In genomic region chr3R:10048842-10049527, dm6 we compare ENCODE assay signal across 1 fruit fly cellular context.
TF ChIP-seq lines count a peak whose summit lies in the region.

Gene ohgt (plus strand): TSS chr3R:10049199.

TF ChIP-seq in whole organism, embryonic, 481 proteins besides CTCF, POLR2A, EP300 and RAD21 (continued from another document):
- TF ChIP-seq Mad (GFP tag; optimal IDR thresholded peaks at IDR 0.05; lab: Kevin White, UChicago), result peak; percentile 32
- TF ChIP-seq CG8388 (GFP tag; optimal IDR thresholded peaks at IDR 0.05; lab: Kevin White, UChicago), result no peak
- TF ChIP-seq CG10274 (GFP tag; optimal IDR thresholded peaks at IDR 0.05; lab: Kevin White, UChicago), result no peak
- peak; percentile 33 for TF ChIP-seq CG30403 (GFP tag; optimal IDR thresholded peaks at IDR 0.05; lab: Kevin White, UChicago)
- no peak for TF ChIP-seq CG7745 (tag; optimal IDR thresholded peaks at IDR 0.05; lab: Kevin White, UChicago)
- TF ChIP-seq CG32767 (GFP tag; IDR thresholded peaks at IDR 0.05; lab: Robert Waterston, UW), result no peak
- TF ChIP-seq YL-1 (GFP tag; optimal IDR thresholded peaks at IDR 0.05; lab: Kevin White, UChicago), result peak; percentile 36
- TF ChIP-seq Six4 (GFP tag; optimal IDR thresholded peaks at IDR 0.05; lab: Kevin White, UChicago), result no peak
- TF ChIP-seq trem (tag; optimal IDR thresholded peaks at IDR 0.05; lab: Kevin White, UChicago), result peak; percentile 28
- peak; percentile 45 for TF ChIP-seq CG2678 (tag; optimal IDR thresholded peaks at IDR 0.05; lab: Kevin White, UChicago)
- no peak for TF ChIP-seq CG14441 (GFP tag; IDR thresholded peaks at IDR 0.05; lab: Robert Waterston, UW)
- peak; percentile 36 for TF ChIP-seq CG13296 (GFP tag; optimal IDR thresholded peaks at IDR 0.05; lab: Kevin White, UChicago)
- peak; percentile 25 for TF ChIP-seq CG15696 (tag; optimal IDR thresholded peaks at IDR 0.05; lab: Kevin White, UChicago)
- no peak for TF ChIP-seq fd102C (GFP tag; optimal IDR thresholded peaks at IDR 0.05; lab: Kevin White, UChicago)
- TF ChIP-seq Dek (tag; optimal IDR thresholded peaks at IDR 0.05; lab: Kevin White, UChicago), result no peak
- no peak for TF ChIP-seq dati (GFP tag; IDR thresholded peaks at IDR 0.05; lab: Robert Waterston, UW)
- peak; percentile 73 for TF ChIP-seq CG2116 (GFP tag; optimal IDR thresholded peaks at IDR 0.05; lab: Kevin White, UChicago)
- TF ChIP-seq bigmax (GFP tag; optimal IDR thresholded peaks at IDR 0.05; lab: Kevin White, UChicago), result no peak
- TF ChIP-seq lilli (GFP tag; optimal IDR thresholded peaks at IDR 0.05; lab: Kevin White, UChicago), result peak; percentile 38
- TF ChIP-seq CG6854 (GFP tag; optimal IDR thresholded peaks at IDR 0.05; lab: Kevin White, UChicago), result peak; percentile 35
- TF ChIP-seq CG1024 (GFP tag; IDR thresholded peaks at IDR 0.05; lab: Robert Waterston, UW), result no peak
- no peak for TF ChIP-seq chn (GFP tag; optimal IDR thresholded peaks at IDR 0.05; lab: Kevin White, UChicago)
- no peak for TF ChIP-seq CG17385 (GFP tag; optimal IDR thresholded peaks at IDR 0.05; lab: Kevin White, UChicago)
- TF ChIP-seq eve (GFP tag; optimal IDR thresholded peaks at IDR 0.05; lab: Kevin White, UChicago), result no peak
- TF ChIP-seq H2.0 (GFP tag; IDR thresholded peaks at IDR 0.05; lab: Robert Waterston, UW), result no peak
- TF ChIP-seq knrl (GFP tag; IDR thresholded peaks at IDR 0.05; lab: Robert Waterston, UW; ENCODE audit: partially characterized antibody), result no peak
- TF ChIP-seq Gsc (GFP tag; IDR thresholded peaks at IDR 0.05; lab: Robert Waterston, UW), result no peak
- no peak for TF ChIP-seq Lim3 (GFP tag; IDR thresholded peaks at IDR 0.05; lab: Robert Waterston, UW)
- no peak for TF ChIP-seq CG2199 (GFP tag; IDR thresholded peaks at IDR 0.05; lab: Robert Waterston, UW)
- TF ChIP-seq Meics (GFP tag; optimal IDR thresholded peaks at IDR 0.05; lab: Kevin White, UChicago), result peak; percentile 5
- TF ChIP-seq CG17361 (GFP tag; IDR thresholded peaks at IDR 0.05; lab: Robert Waterston, UW), result peak; percentile 96
- TF ChIP-seq CG4617 (GFP tag; optimal IDR thresholded peaks at IDR 0.05; lab: Kevin White, UChicago; ENCODE audit: borderline replicate concordance), result peak; percentile 63
- TF ChIP-seq CG12659 (GFP tag; optimal IDR thresholded peaks at IDR 0.05; lab: Kevin White, UChicago), result peak; percentile 32
- TF ChIP-seq jing (GFP tag; optimal IDR thresholded peaks at IDR 0.05; lab: Kevin White, UChicago), result no peak
- TF ChIP-seq BtbVII (GFP tag; optimal IDR thresholded peaks at IDR 0.05; lab: Kevin White, UChicago), result no peak
- TF ChIP-seq MTF-1 (GFP tag; optimal IDR thresholded peaks at IDR 0.05; lab: Kevin White, UChicago; ENCODE audit: borderline replicate concordance), result no peak
- TF ChIP-seq CG4404 (GFP tag; IDR thresholded peaks at IDR 0.05; lab: Robert Waterston, UW), result no peak
- no peak for TF ChIP-seq ranshi (GFP tag; IDR thresholded peaks at IDR 0.05; lab: Robert Waterston, UW)
- TF ChIP-seq kni (GFP tag; optimal IDR thresholded peaks at IDR 0.05; lab: Kevin White, UChicago), result no peak
- no peak for TF ChIP-seq Trl (optimal IDR thresholded peaks at IDR 0.05; lab: Kevin White, UChicago)
- TF ChIP-seq Trl (GFP tag; optimal IDR thresholded peaks at IDR 0.05; lab: Kevin White, UChicago), result peak; percentile 4
- TF ChIP-seq zfh2 (GFP tag; optimal IDR thresholded peaks at IDR 0.05; lab: Kevin White, UChicago), result no peak
- no peak for TF ChIP-seq Doc2 (GFP tag; IDR thresholded peaks at IDR 0.05; lab: Robert Waterston, UW)
- TF ChIP-seq CG8924 (tag; optimal IDR thresholded peaks at IDR 0.05; lab: Kevin White, UChicago), result peak; percentile 23
- TF ChIP-seq Sry-β (GFP tag; optimal IDR thresholded peaks at IDR 0.05; lab: Kevin White, UChicago), result peak; percentile 86
- TF ChIP-seq CG18011 (GFP tag; optimal IDR thresholded peaks at IDR 0.05; lab: Kevin White, UChicago), result no peak
- TF ChIP-seq CG8290 (GFP tag; optimal IDR thresholded peaks at IDR 0.05; lab: Kevin White, UChicago), result peak; percentile 66
- peak in 1 of 2 experiments; percentile 82 for TF ChIP-seq CG8290 (tag; optimal IDR thresholded peaks at IDR 0.05; lab: Kevin White, UChicago)
- no peak for TF ChIP-seq jumu (GFP tag; optimal IDR thresholded peaks at IDR 0.05; lab: Kevin White, UChicago)
- TF ChIP-seq phol (tag; optimal IDR thresholded peaks at IDR 0.05; lab: Kevin White, UChicago), result peak; percentile 50
- peak; percentile 86 for TF ChIP-seq Dp (GFP tag; optimal IDR thresholded peaks at IDR 0.05; lab: Kevin White, UChicago)
- TF ChIP-seq HLH3B (GFP tag; IDR thresholded peaks at IDR 0.05; lab: Robert Waterston, UW), result no peak
- no peak for TF ChIP-seq CG17612 (GFP tag; IDR thresholded peaks at IDR 0.05; lab: Robert Waterston, UW)
- TF ChIP-seq CG32532 (GFP tag; IDR thresholded peaks at IDR 0.05; lab: Robert Waterston, UW), result no peak
- TF ChIP-seq CHES-1-like (GFP tag; optimal IDR thresholded peaks at IDR 0.05; lab: Kevin White, UChicago), result peak; percentile 5
- TF ChIP-seq E2f1 (GFP tag; IDR thresholded peaks at IDR 0.05; lab: Robert Waterston, UW), result no peak
- TF ChIP-seq CG17912 (GFP tag; optimal IDR thresholded peaks at IDR 0.05; lab: Kevin White, UChicago), result no peak
- TF ChIP-seq ro (GFP tag; IDR thresholded peaks at IDR 0.05; lab: Robert Waterston, UW), result no peak
- TF ChIP-seq bbx (GFP tag; IDR thresholded peaks at IDR 0.05; lab: Robert Waterston, UW; ENCODE audit: partially characterized antibody), result 0 out of 2 replicates have a peak, but pooled peaks have one; percentile 7
- TF ChIP-seq HLH54F (GFP tag; optimal IDR thresholded peaks at IDR 0.05; lab: Kevin White, UChicago), result no peak
- TF ChIP-seq CG18619 (GFP tag; optimal IDR thresholded peaks at IDR 0.05; lab: Kevin White, UChicago), result no peak
- TF ChIP-seq CG31224 (GFP tag; IDR thresholded peaks at IDR 0.05; lab: Robert Waterston, UW), result no peak
- no peak for TF ChIP-seq CG17328 (GFP tag; IDR thresholded peaks at IDR 0.05; lab: Robert Waterston, UW)
- no peak for TF ChIP-seq Dbx (GFP tag; IDR thresholded peaks at IDR 0.05; lab: Robert Waterston, UW)
- TF ChIP-seq CG16813 (GFP tag; IDR thresholded peaks at IDR 0.05; lab: Robert Waterston, UW; ENCODE audit: partially characterized antibody), result peak; percentile 49; the same call in 1 of the 3 replicates
- TF ChIP-seq scrt (GFP tag; optimal IDR thresholded peaks at IDR 0.05; lab: Kevin White, UChicago), result no peak
- TF ChIP-seq Xbp1 (GFP tag; optimal IDR thresholded peaks at IDR 0.05; lab: Kevin White, UChicago), result peak; percentile 4
- peak; percentile 38 for TF ChIP-seq CG12155 (GFP tag; optimal IDR thresholded peaks at IDR 0.05; lab: Kevin White, UChicago)
- no peak for TF ChIP-seq Ssrp (tag; optimal IDR thresholded peaks at IDR 0.05; lab: Kevin White, UChicago)
- TF ChIP-seq Gug (GFP tag; IDR thresholded peaks at IDR 0.05; lab: Robert Waterston, UW), result no peak
- TF ChIP-seq sug (tag; optimal IDR thresholded peaks at IDR 0.05; lab: Kevin White, UChicago), result peak; percentile 7
- TF ChIP-seq usp (GFP tag; optimal IDR thresholded peaks at IDR 0.05; lab: Kevin White, UChicago), result no peak
- peak; percentile 81 for TF ChIP-seq MESR4 (GFP tag; optimal IDR thresholded peaks at IDR 0.05; lab: Kevin White, UChicago)
TF ChIP-seq in whole organism, embryonic: peak in this region for 93.
